Fruit fly (Drosophila melanogaster): ENCODE results near the gene CG44194.
A peak's percentile ranks its signal among the peaks of the same experiment; 100 is the strongest.

CG44194 gene

DNA sequence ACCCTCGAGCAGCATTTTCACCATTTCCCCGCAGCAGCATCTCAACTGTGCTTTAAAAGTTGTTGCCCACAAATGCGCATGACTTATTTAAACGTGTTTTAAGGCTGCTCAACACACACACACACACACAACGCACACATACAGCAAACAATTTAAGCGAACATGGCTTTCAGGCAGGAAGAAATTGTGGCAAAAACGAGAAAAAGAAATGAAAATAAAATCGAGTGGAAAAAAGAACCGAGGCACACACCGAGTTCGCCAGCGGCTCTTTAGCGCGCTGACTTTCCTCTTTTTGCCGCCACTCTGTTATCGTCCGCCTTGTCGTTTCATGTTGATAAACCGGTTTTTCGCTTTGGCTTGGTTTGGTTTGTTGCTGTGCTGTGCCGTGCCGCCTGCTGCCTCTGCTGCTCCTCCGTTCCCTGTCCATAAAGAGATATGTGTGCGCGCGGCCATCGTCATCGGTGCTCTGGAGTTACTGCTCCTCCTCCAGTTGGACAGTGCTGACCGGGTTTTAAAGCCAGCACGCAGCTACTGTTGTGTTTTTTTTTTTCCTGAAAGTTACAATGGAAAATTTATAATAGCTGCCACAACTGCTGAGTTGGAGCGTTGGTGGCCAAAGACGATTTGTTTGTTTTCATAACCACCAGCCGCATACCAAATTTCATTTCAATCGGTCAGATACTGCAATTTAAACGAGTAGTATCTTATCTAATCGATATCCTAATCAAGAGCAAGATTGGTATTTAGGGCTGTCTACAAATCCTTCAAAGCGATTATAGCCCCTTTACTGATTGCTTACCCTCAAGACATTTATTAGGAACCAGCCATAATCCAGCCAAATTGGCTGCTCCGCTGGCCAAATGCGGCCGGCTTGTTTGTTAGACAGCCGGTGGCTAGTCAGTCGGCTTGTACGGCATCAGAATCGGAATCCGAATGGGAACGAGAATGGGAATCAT lies 18.6 kb upstream of the CG44194 start (continued):
- TF ChIP-seq CG12769 (tag; optimal IDR thresholded peaks at IDR 0.05) (peak; percentile 85), CG5953 (GFP tag; IDR thresholded peaks at IDR 0.05) (no peak), E2f2 (GFP tag; IDR thresholded peaks at IDR 0.05) (peak; percentile 16; the same call in 1 of the 2 replicates), CG3163 (GFP tag; optimal IDR thresholded peaks at IDR 0.05) (no peak), Aef1 (GFP tag; IDR thresholded peaks at IDR 0.05) (no peak), en (GFP tag; optimal IDR thresholded peaks at IDR 0.05) (peak; percentile 20), Lpt (GFP tag; optimal IDR thresholded peaks at IDR 0.05) (peak; percentile 10), CG12942 (GFP tag; optimal IDR thresholded peaks at IDR 0.05) (no peak), fd64A (GFP tag; optimal IDR thresholded peaks at IDR 0.05) (no peak), Fer1 (GFP tag; optimal IDR thresholded peaks at IDR 0.05) (no peak), al (GFP tag; IDR thresholded peaks at IDR 0.05) (no peak), croc (GFP tag; conservative IDR thresholded peaks at IDR 0.05) (no peak), psq (GFP tag; optimal IDR thresholded peaks at IDR 0.05) (no peak), gsb-n (tag; optimal IDR thresholded peaks at IDR 0.05) (no peak), Nf-YB (GFP tag; optimal IDR thresholded peaks at IDR 0.05) (no peak), Hmx (GFP tag; optimal IDR thresholded peaks at IDR 0.05) (no peak), jigr1 (GFP tag; IDR thresholded peaks at IDR 0.05) (no peak), Pdp1 (GFP tag; optimal IDR thresholded peaks at IDR 0.05) (peak; percentile 16 to 46), so (GFP tag; IDR thresholded peaks at IDR 0.05) (0 out of 3 replicates have a peak, but pooled peaks have one; percentile 7), Hr3 (GFP tag; optimal IDR thresholded peaks at IDR 0.05) (no peak), tap (tag; optimal IDR thresholded peaks at IDR 0.05) (no peak), sob (GFP tag; IDR thresholded peaks at IDR 0.05) (no peak), Atf3 (GFP tag; optimal IDR thresholded peaks at IDR 0.05) (no peak), gro (GFP tag; optimal IDR thresholded peaks at IDR 0.05) (no peak), CG11398 (GFP tag; optimal IDR thresholded peaks at IDR 0.05) (peak; percentile 10), CG15269 (tag; optimal IDR thresholded peaks at IDR 0.05) (no peak), CG2678 (tag; optimal IDR thresholded peaks at IDR 0.05) (peak; percentile 20), CG17912 (GFP tag; optimal IDR thresholded peaks at IDR 0.05) (no peak), CG11456 (GFP tag; IDR thresholded peaks at IDR 0.05) (no peak), vnd (GFP tag; IDR thresholded peaks at IDR 0.05; ENCODE audit: partially characterized antibody) (no peak), CG2129 (GFP tag; IDR thresholded peaks at IDR 0.05; ENCODE audit: partially characterized antibody) (no peak), CG14710 (tag; optimal IDR thresholded peaks at IDR 0.05) (no peak), CG43689 (GFP tag; IDR thresholded peaks at IDR 0.05) (no peak), CG7839 (tag; optimal IDR thresholded peaks at IDR 0.05) (no peak), Mrtf (GFP tag; IDR thresholded peaks at IDR 0.05) (no peak), CG30020 (tag; optimal IDR thresholded peaks at IDR 0.05) (no peak), CG34376 (GFP tag; optimal IDR thresholded peaks at IDR 0.05) (peak; percentile 34), mld (GFP tag; IDR thresholded peaks at IDR 0.05; ENCODE audit: partially characterized antibody) (no peak), nmo (GFP tag; optimal IDR thresholded peaks at IDR 0.05) (peak; percentile 12), CG12104 (GFP tag; optimal IDR thresholded peaks at IDR 0.05) (no peak), Fer3 (tag; optimal IDR thresholded peaks at IDR 0.05) (no peak), CG18476 (GFP tag; optimal IDR thresholded peaks at IDR 0.05) (no peak), bigmax (GFP tag; optimal IDR thresholded peaks at IDR 0.05) (no peak), CG2199 (GFP tag; IDR thresholded peaks at IDR 0.05) (peak; percentile 50; the same call in 2 of the 3 replicates), CG13894 (tag; optimal IDR thresholded peaks at IDR 0.05) (no peak), Hr51 (GFP tag; optimal IDR thresholded peaks at IDR 0.05) (no peak), CG18619 (GFP tag; optimal IDR thresholded peaks at IDR 0.05) (no peak), phol (tag; optimal IDR thresholded peaks at IDR 0.05) (no peak), yki (optimal IDR thresholded peaks at IDR 0.05) (no peak)

All from whole organism, embryonic.